Fruit fly (Drosophila melanogaster) whole organism, embryonic: Measurements from ENCODE around the gene CG14082.

Experiments
- CG10209 ChIP-seq: fragments of 200-800 bp; sonication (Bioruptor generic); optimal IDR thresholded peaks from 3 replicates; lab custom pipeline; 2017; ENCODE audit warnings: missing biosample characterization, mild to moderate bottlenecking, missing genetic modification characterization, missing genetic modification reagents
- CG10959 ChIP-seq: fragments of 200-800 bp; sonication (Bioruptor generic); IDR thresholded peaks from 2 replicates; pipeline ENCODE4 v1.3.6; 2022; ENCODE audit warnings: missing biosample characterization, missing genetic modification characterization
- CG12769 ChIP-seq: fragments of 200-800 bp; sonication (Bioruptor generic); optimal IDR thresholded peaks from 2 replicates; lab custom pipeline; 2019; ENCODE audit warnings: missing biosample characterization, mild to moderate bottlenecking, missing genetic modification characterization, moderate library complexity
- CG13894 ChIP-seq: fragments of 200-800 bp; sonication (Bioruptor generic); optimal IDR thresholded peaks from 3 replicates; lab custom pipeline; 2018; ENCODE audit warnings: missing biosample characterization, mild to moderate bottlenecking, missing genetic modification characterization, moderate library complexity
- CG1529 ChIP-seq: fragments of 200-800 bp; sonication (Bioruptor generic); optimal IDR thresholded peaks from 3 replicates; lab custom pipeline; 2018; ENCODE audit warnings: missing biosample characterization, missing genetic modification characterization
- CG15514 ChIP-seq: fragments of 200-800 bp; sonication (Bioruptor generic); optimal IDR thresholded peaks from 3 replicates; lab custom pipeline; 2017; ENCODE audit warnings: missing biosample characterization, missing genetic modification characterization, mild to moderate bottlenecking, moderate library complexity, missing genetic modification reagents
- CG16813 ChIP-seq: fragments of 200-800 bp; sonication (Bioruptor generic); IDR thresholded peaks from 3 replicates; pipeline ENCODE4 v1.3.6; 2022; ENCODE audit warnings: missing biosample characterization, missing genetic modification characterization; ENCODE audit not compliant: partially characterized antibody
- CG17186 ChIP-seq: fragments of 200-800 bp; sonication (Bioruptor generic); optimal IDR thresholded peaks from 3 replicates; lab custom pipeline; 2017; ENCODE audit warnings: missing biosample characterization, missing genetic modification reagents, missing genetic modification characterization
- CG17328 ChIP-seq: fragments of 200-800 bp; sonication (Bioruptor generic); IDR thresholded peaks from 2 replicates; pipeline ENCODE4 v1.3.6; 2022; ENCODE audit warnings: missing biosample characterization, missing genetic modification characterization
- CG2712 ChIP-seq: fragments of 200-800 bp; optimal IDR thresholded peaks from 3 replicates; lab custom pipeline; 2019; ENCODE audit warnings: missing biosample characterization, mild to moderate bottlenecking, missing genetic modification characterization, moderate library complexity
- CG4820 ChIP-seq: fragments of 200-800 bp; sonication (Bioruptor generic); optimal IDR thresholded peaks from 3 replicates; lab custom pipeline; 2016; ENCODE audit warnings: missing biosample characterization, missing genetic modification characterization
- CG6765 ChIP-seq: fragments of 200-800 bp; sonication (Bioruptor generic); optimal IDR thresholded peaks from 3 replicates; lab custom pipeline; 2017; ENCODE audit warnings: missing biosample characterization, mild to moderate bottlenecking, missing genetic modification characterization
- CG8281 ChIP-seq: fragments of 200-800 bp; sonication (Bioruptor generic); optimal IDR thresholded peaks from 2 replicates; lab custom pipeline; 2018; ENCODE audit warnings: missing biosample characterization, mild to moderate bottlenecking, missing genetic modification characterization, moderate library complexity
- CG8290 ChIP-seq, 3 experiments: fragments of 200-800 bp; sonication (Bioruptor generic); optimal IDR thresholded peaks; 2 replicates each; lab custom pipeline; 2016 to 2019; ENCODE audit warnings: missing biosample characterization in 3 of 3, missing genetic modification characterization in 3 of 3, mild to moderate bottlenecking in 2 of 3, moderate library complexity in 1 of 3
- CG9215 ChIP-seq: fragments of 200-800 bp; sonication (Bioruptor generic); IDR thresholded peaks from 2 replicates; pipeline ENCODE4 v1.3.6; 2022; ENCODE audit warnings: missing biosample characterization, missing genetic modification characterization
- D ChIP-seq, 2 experiments: fragments of 200-800 bp in 1 of 2; fragments of >200 bp in 1 of 2; sonication (Bioruptor generic) in 1 of 2; optimal IDR thresholded peaks; 2 replicates in 1 of 2; 3 replicates in 1 of 2; lab custom pipeline; 2017; ENCODE audit warnings: mild to moderate bottlenecking in 1 of 2, missing biosample characterization in 1 of 2, missing genetic modification characterization in 1 of 2, missing genetic modification reagents in 1 of 2
- Dref ChIP-seq: fragments of 200-800 bp; sonication (Bioruptor generic); IDR thresholded peaks from 2 replicates; pipeline ENCODE4 v1.3.6; 2022; ENCODE audit warnings: missing biosample characterization, missing genetic modification characterization
- ERR ChIP-seq: fragments of 200-800 bp; sonication (Bioruptor generic); optimal IDR thresholded peaks from 2 replicates; lab custom pipeline; 2016; ENCODE audit warnings: missing biosample characterization, missing genetic modification characterization
- Ets97D ChIP-seq: fragments of 200-800 bp; sonication (Bioruptor generic); optimal IDR thresholded peaks from 3 replicates; lab custom pipeline; 2016; ENCODE audit warnings: missing biosample characterization, missing genetic modification characterization
- Gsc ChIP-seq: fragments of 200-800 bp; sonication (Bioruptor generic); IDR thresholded peaks from 2 replicates; pipeline ENCODE4 v1.3.6; 2022; ENCODE audit warnings: missing biosample characterization, missing genetic modification characterization
- H2.0 ChIP-seq: fragments of 200-800 bp; sonication (Bioruptor generic); IDR thresholded peaks from 2 replicates; pipeline ENCODE4 v1.3.6; 2022; ENCODE audit warnings: missing biosample characterization, missing genetic modification characterization
- Hmx ChIP-seq: fragments of 200-800 bp; sonication (Bioruptor generic); optimal IDR thresholded peaks from 2 replicates; lab custom pipeline; 2016; ENCODE audit warnings: missing biosample characterization, missing genetic modification characterization
- Hr78 ChIP-seq, 2 experiments: fragments of 200-800 bp in 1 of 2; fragments of >200 bp in 1 of 2; sonication (Bioruptor generic) in 1 of 2; optimal IDR thresholded peaks; 2 replicates each; lab custom pipeline; 2017 to 2019; ENCODE audit warnings: missing biosample characterization in 2 of 2, missing genetic modification characterization in 2 of 2, mild to moderate bottlenecking in 1 of 2, moderate library complexity in 1 of 2
- Lim3 ChIP-seq: fragments of 200-800 bp; sonication (Bioruptor generic); IDR thresholded peaks from 2 replicates; pipeline ENCODE4 v1.3.6; 2022; ENCODE audit warnings: missing biosample characterization, missing genetic modification characterization
- NfI ChIP-seq: fragments of 200-800 bp; sonication (Bioruptor generic); optimal IDR thresholded peaks from 3 replicates; lab custom pipeline; 2018; ENCODE audit warnings: missing biosample characterization, mild to moderate bottlenecking, missing genetic modification characterization, moderate library complexity
- Optix ChIP-seq: fragments of 200-800 bp; sonication (Bioruptor generic); IDR thresholded peaks from 3 replicates; pipeline ENCODE4 v1.3.6; 2022; ENCODE audit warnings: missing biosample characterization, missing genetic modification characterization
- Spps ChIP-seq: fragments of 200-800 bp; sonication (Bioruptor generic); optimal IDR thresholded peaks from 2 replicates; lab custom pipeline; 2018; ENCODE audit warnings: missing biosample characterization, mild to moderate bottlenecking, missing genetic modification characterization
- aop ChIP-seq: fragments of 200-800 bp; sonication (Bioruptor generic); IDR thresholded peaks from 2 replicates; pipeline ENCODE4 v1.3.6; 2022; ENCODE audit warnings: missing biosample characterization, missing genetic modification characterization
- croc ChIP-seq: fragments of 200-800 bp; sonication (Bioruptor generic); conservative IDR thresholded peaks from 3 replicates; pipeline ENCODE4 v1.3.6; 2022; ENCODE audit warnings: missing biosample characterization, missing genetic modification characterization
- disco-r ChIP-seq: fragments of 200-800 bp; sonication (Bioruptor generic); optimal IDR thresholded peaks from 2 replicates; lab custom pipeline; 2016; ENCODE audit warnings: missing biosample characterization, missing genetic modification characterization
- dm ChIP-seq: fragments of 200-800 bp; sonication (Bioruptor generic); optimal IDR thresholded peaks from 3 replicates; lab custom pipeline; 2016; ENCODE audit warnings: missing biosample characterization, missing genetic modification characterization
- fu2 ChIP-seq: fragments of 200-800 bp; sonication (Bioruptor generic); optimal IDR thresholded peaks from 2 replicates; lab custom pipeline; 2016; ENCODE audit warnings: missing biosample characterization, missing genetic modification characterization
- gcm2 ChIP-seq: fragments of 200-800 bp; sonication (Bioruptor generic); optimal IDR thresholded peaks from 2 replicates; lab custom pipeline; 2016; ENCODE audit warnings: missing biosample characterization, missing genetic modification characterization
- hbn ChIP-seq: fragments of 200-800 bp; sonication (Bioruptor generic); IDR thresholded peaks from 2 replicates; pipeline ENCODE4 v1.3.6; 2022; ENCODE audit warnings: missing biosample characterization, missing genetic modification characterization; ENCODE audit not compliant: partially characterized antibody
- jing ChIP-seq: fragments of 200-800 bp; sonication (Bioruptor generic); optimal IDR thresholded peaks from 2 replicates; lab custom pipeline; 2018; ENCODE audit warnings: missing biosample characterization, mild to moderate bottlenecking, missing genetic modification characterization
- kni ChIP-seq: fragments of 200-800 bp; sonication (Bioruptor generic); optimal IDR thresholded peaks from 3 replicates; lab custom pipeline; 2017; ENCODE audit warnings: mild to moderate bottlenecking, missing biosample characterization, missing genetic modification reagents, missing genetic modification characterization
- lab ChIP-seq: fragments of 200-800 bp; sonication (Bioruptor generic); optimal IDR thresholded peaks from 3 replicates; lab custom pipeline; 2017; ENCODE audit warnings: missing biosample characterization, missing genetic modification characterization, mild to moderate bottlenecking, moderate library complexity, missing genetic modification reagents
- lov ChIP-seq, 2 experiments: fragments of 200-800 bp in 1 of 2; fragments of >200 bp in 1 of 2; sonication (Bioruptor generic) in 1 of 2; IDR thresholded peaks in 1 of 2; optimal IDR thresholded peaks in 1 of 2; 2 replicates in 1 of 2; 3 replicates in 1 of 2; pipeline versions ENCODE4 v1.3.6 to Lab custom; 2017 to 2022; ENCODE audit warnings: missing biosample characterization in 1 of 2, missing genetic modification characterization in 1 of 2
- maf-S ChIP-seq: fragments of 200-800 bp; sonication (Bioruptor generic); optimal IDR thresholded peaks from 2 replicates; lab custom pipeline; 2016; ENCODE audit warnings: missing biosample characterization, missing genetic modification characterization
- nau ChIP-seq: fragments of 200-800 bp; sonication (Bioruptor generic); optimal IDR thresholded peaks from 3 replicates; lab custom pipeline; 2017; ENCODE audit warnings: missing biosample characterization, mild to moderate bottlenecking, missing genetic modification characterization, missing genetic modification reagents
- nerfin-1 ChIP-seq: fragments of 200-800 bp; sonication (Bioruptor generic); optimal IDR thresholded peaks from 3 replicates; lab custom pipeline; 2019; ENCODE audit warnings: missing biosample characterization, mild to moderate bottlenecking, missing genetic modification characterization, moderate library complexity
- nom ChIP-seq: fragments of 200-800 bp; sonication (Bioruptor generic); optimal IDR thresholded peaks from 2 replicates; lab custom pipeline; 2017; ENCODE audit warnings: missing biosample characterization, missing genetic modification characterization, mild to moderate bottlenecking, moderate library complexity, missing genetic modification reagents
- salm ChIP-seq: fragments of 200-800 bp; sonication (Bioruptor generic); optimal IDR thresholded peaks from 2 replicates; lab custom pipeline; 2018; ENCODE audit warnings: missing biosample characterization, mild to moderate bottlenecking, missing genetic modification characterization
- sim ChIP-seq: fragments of 200-800 bp; sonication (Bioruptor generic); IDR thresholded peaks from 2 replicates; pipeline ENCODE4 v1.3.6; 2022; ENCODE audit warnings: missing biosample characterization, missing genetic modification characterization
- sr ChIP-seq: fragments of 200-800 bp; sonication (Bioruptor generic); IDR thresholded peaks from 3 replicates; pipeline ENCODE4 v1.3.6; 2022; ENCODE audit warnings: missing biosample characterization, missing genetic modification characterization
- tna ChIP-seq: fragments of 200-800 bp; sonication (Bioruptor generic); IDR thresholded peaks from 2 replicates; pipeline ENCODE4 v1.3.6; 2022; ENCODE audit warnings: missing biosample characterization, missing genetic modification characterization; ENCODE audit not compliant: partially characterized antibody
- zfh1 ChIP-seq: fragments of 200-800 bp; sonication (Bioruptor generic); IDR thresholded peaks from 3 replicates; pipeline ENCODE4 v1.3.6; 2022; ENCODE audit warnings: missing biosample characterization, missing genetic modification characterization

Gene CG14082

DNA sequence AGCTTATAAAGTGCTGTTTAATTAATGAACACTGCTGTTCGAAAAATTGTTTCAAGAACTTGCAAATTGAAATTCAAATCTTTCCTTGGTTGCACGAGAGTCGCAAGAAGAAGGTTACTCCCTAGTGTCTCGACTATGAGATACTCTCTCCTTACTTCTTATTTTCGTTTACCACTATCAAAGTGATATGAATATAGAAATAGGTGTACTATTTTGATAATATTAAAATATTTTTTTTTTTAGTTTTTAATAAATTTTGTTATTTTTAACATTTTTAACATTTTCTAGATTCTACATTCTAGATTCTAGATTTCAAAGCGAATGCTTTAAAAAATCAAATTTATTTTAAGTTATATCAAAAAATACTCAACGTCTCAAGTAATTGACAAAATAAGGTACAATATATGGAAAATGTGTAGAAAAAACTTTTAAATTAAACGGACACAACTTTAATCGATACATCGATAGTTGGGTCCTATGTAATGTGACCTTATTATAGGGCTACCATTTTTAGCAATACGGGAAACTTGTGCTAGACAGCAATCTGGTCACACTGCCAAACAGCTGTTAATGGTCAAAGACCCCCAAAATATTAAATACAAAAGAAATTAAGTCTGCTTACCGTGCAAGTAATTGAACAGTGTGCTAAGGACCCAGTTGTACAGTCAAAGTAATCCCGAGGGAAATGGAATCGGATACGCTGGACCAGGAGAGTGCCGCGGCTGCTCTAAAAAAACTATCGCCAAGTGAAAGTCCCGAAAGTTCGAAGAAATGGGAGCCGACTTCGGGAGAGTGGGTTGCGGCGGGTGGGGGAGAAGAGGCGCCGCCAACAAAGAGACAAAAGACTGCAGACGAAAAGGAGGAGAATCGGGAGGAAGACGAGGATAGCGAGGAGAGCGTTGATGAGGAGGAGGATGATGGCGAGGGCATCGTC lies 46.4 kb downstream of the CG14082 start, which contains the start of gene MESR6 (continued):
- TF ChIP-seq sim: no peak
- TF ChIP-seq CG4820 (GFP tag; lab: Kevin White, UChicago): peak; percentile 17
- TF ChIP-seq salm (tag; lab: Kevin White, UChicago): no peak
- peak; percentile 14 for TF ChIP-seq D (optimal IDR thresholded peaks at IDR 0.05; lab: Kevin White, UChicago)
- TF ChIP-seq D (GFP tag; optimal IDR thresholded peaks at IDR 0.05; lab: Kevin White, UChicago): no peak
- TF ChIP-seq NfI: no peak
- no peak for TF ChIP-seq CG17186
- peak; percentile 83 for TF ChIP-seq CG16813
- TF ChIP-seq zfh1 (GFP tag; lab: Robert Waterston, UW): no peak; the same call in 2 of the 3 replicates
- TF ChIP-seq sr (GFP tag; lab: Robert Waterston, UW): no peak
- peak; percentile 58 for TF ChIP-seq tna (GFP tag; lab: Robert Waterston, UW)
- no peak for TF ChIP-seq Hr78 (GFP tag; optimal IDR thresholded peaks at IDR 0.05; lab: Kevin White, UChicago)
- no peak for TF ChIP-seq Hmx
- TF ChIP-seq Spps: no peak
- no peak for TF ChIP-seq maf-S (GFP tag; lab: Kevin White, UChicago)
- TF ChIP-seq CG10209 (GFP tag; lab: Kevin White, UChicago): peak; percentile 13
- no peak for TF ChIP-seq ERR (GFP tag; lab: Kevin White, UChicago)
- peak; percentile 35 for TF ChIP-seq lab (GFP tag; lab: Kevin White, UChicago)
- no peak for TF ChIP-seq CG6765
- TF ChIP-seq CG17328 (GFP tag; lab: Robert Waterston, UW): peak; percentile 9; the same call in 1 of the 2 replicates
- TF ChIP-seq H2.0 (GFP tag; lab: Robert Waterston, UW): no peak
- no peak for TF ChIP-seq kni
- peak; percentile 24 for TF ChIP-seq CG15514 (GFP tag; lab: Kevin White, UChicago)
- TF ChIP-seq lov (optimal IDR thresholded peaks at IDR 0.05; lab: Kevin White, UChicago): no peak
- TF ChIP-seq lov (GFP tag; IDR thresholded peaks at IDR 0.05; lab: Robert Waterston, UW): no peak
- peak; percentile 8 for TF ChIP-seq CG12769 (tag; lab: Kevin White, UChicago)
- TF ChIP-seq Optix (GFP tag; lab: Robert Waterston, UW): no peak
- no peak for TF ChIP-seq nom (GFP tag; lab: Kevin White, UChicago)
- no peak for TF ChIP-seq gcm2
- TF ChIP-seq Lim3 (GFP tag; lab: Robert Waterston, UW): no peak
- no peak for TF ChIP-seq CG1529
- no peak for TF ChIP-seq jing (GFP tag; lab: Kevin White, UChicago)
- no peak for TF ChIP-seq nau (GFP tag; lab: Kevin White, UChicago)
- TF ChIP-seq CG2712: peak; percentile 37
- peak; percentile 83 for TF ChIP-seq hbn (GFP tag; lab: Robert Waterston, UW)
- no peak for TF ChIP-seq CG8290 (GFP tag; optimal IDR thresholded peaks at IDR 0.05; lab: Kevin White, UChicago)
- peak in 1 of 2 experiments; percentile 68 for TF ChIP-seq CG8290 (tag; optimal IDR thresholded peaks at IDR 0.05; lab: Kevin White, UChicago)
- no peak for TF ChIP-seq CG8281 (tag; lab: Kevin White, UChicago)
- no peak for TF ChIP-seq nerfin-1
- no peak for TF ChIP-seq fu2 (GFP tag; lab: Kevin White, UChicago)
- peak; percentile 37 for TF ChIP-seq CG13894 (tag; lab: Kevin White, UChicago)
- peak; percentile 76 for TF ChIP-seq Ets97D (GFP tag; lab: Kevin White, UChicago)
- no peak for TF ChIP-seq croc (GFP tag; lab: Robert Waterston, UW)
- no peak for TF ChIP-seq dm (GFP tag; lab: Kevin White, UChicago)
- peak; percentile 91 for TF ChIP-seq Dref
- no peak for TF ChIP-seq Gsc
- TF ChIP-seq aop (GFP tag; lab: Robert Waterston, UW): no peak
- TF ChIP-seq CG9215 (GFP tag; lab: Robert Waterston, UW): no peak
- no peak for TF ChIP-seq CG10959
- no peak for TF ChIP-seq disco-r (GFP tag; lab: Kevin White, UChicago)
